Worm (Caenorhabditis elegans) whole organism, L3 larva: ENCODE results near the gene srw-63.

Source experiments
- nfya-1 ChIP-seq: sonication (generic microtip); optimal IDR thresholded peaks from 2 replicates; lab custom pipeline; 2017; ENCODE audit warnings: missing genetic modification characterization, mild to moderate bottlenecking, missing compliant biosample characterization, antibody characterized with exemption, moderate library complexity; ENCODE audit not compliant: insufficient read depth
- nhr-76 ChIP-seq: fragments of 150-350 bp; sonication (generic microtip); optimal IDR thresholded peaks from 5 replicates; lab custom pipeline; 2014; ENCODE audit warnings: missing biosample characterization, missing genetic modification characterization
- nhr-77 ChIP-seq: fragments of 150-350 bp; optimal IDR thresholded peaks from 2 replicates; lab custom pipeline; 2014; ENCODE audit warnings: missing biosample characterization, missing genetic modification characterization
- unc-39 ChIP-seq: sonication (generic microtip); optimal IDR thresholded peaks from 4 replicates; lab custom pipeline; 2017; ENCODE audit warnings: missing biosample characterization, missing genetic modification characterization

ce11 chrIV:14060612-14061011 is 44.9 kb upstream of the srw-63 start, which contains the start of gene Y37A1B.4:
- TF ChIP-seq unc-39 (no peak), nhr-77 (tag; lab: Kevin White, UChicago) (no peak), nhr-76 (tag; lab: Kevin White, UChicago) (no peak), nfya-1 (tag; lab: Kevin White, UChicago) (no peak)
